Fruit fly (Drosophila melanogaster) whole organism, embryonic: ENCODE data around the gene Trpgamma.

Experiments used
- Elba2 ChIP-seq: fragments of 200-800 bp; sonication (Bioruptor generic); optimal IDR thresholded peaks from 3 replicates; lab custom pipeline; 2016; ENCODE audit warnings: missing biosample characterization, missing genetic modification characterization
- Sox100B ChIP-seq: fragments of 200-800 bp; sonication (Bioruptor generic); optimal IDR thresholded peaks from 3 replicates; lab custom pipeline; 2018; ENCODE audit warnings: missing biosample characterization, mild to moderate bottlenecking, missing genetic modification characterization
- ac ChIP-seq: fragments of 200-800 bp; sonication (Bioruptor generic); optimal IDR thresholded peaks from 3 replicates; lab custom pipeline; 2017; ENCODE audit warnings: missing biosample characterization, mild to moderate bottlenecking, missing genetic modification characterization
- shn ChIP-seq: fragments of 200-800 bp; sonication (Bioruptor generic); optimal IDR thresholded peaks from 3 replicates; lab custom pipeline; 2016; ENCODE audit warnings: missing biosample characterization, missing genetic modification characterization
- wdn ChIP-seq: fragments of 200-800 bp; sonication (Bioruptor generic); IDR thresholded peaks from 2 replicates; pipeline ENCODE4 v1.3.6; 2022; ENCODE audit warnings: missing biosample characterization, missing genetic modification characterization
- wek ChIP-seq: fragments of 200-800 bp; sonication (Bioruptor generic); optimal IDR thresholded peaks from 3 replicates; lab custom pipeline; 2018; ENCODE audit warnings: missing biosample characterization, mild to moderate bottlenecking, missing genetic modification characterization, moderate library complexity

DNA sequence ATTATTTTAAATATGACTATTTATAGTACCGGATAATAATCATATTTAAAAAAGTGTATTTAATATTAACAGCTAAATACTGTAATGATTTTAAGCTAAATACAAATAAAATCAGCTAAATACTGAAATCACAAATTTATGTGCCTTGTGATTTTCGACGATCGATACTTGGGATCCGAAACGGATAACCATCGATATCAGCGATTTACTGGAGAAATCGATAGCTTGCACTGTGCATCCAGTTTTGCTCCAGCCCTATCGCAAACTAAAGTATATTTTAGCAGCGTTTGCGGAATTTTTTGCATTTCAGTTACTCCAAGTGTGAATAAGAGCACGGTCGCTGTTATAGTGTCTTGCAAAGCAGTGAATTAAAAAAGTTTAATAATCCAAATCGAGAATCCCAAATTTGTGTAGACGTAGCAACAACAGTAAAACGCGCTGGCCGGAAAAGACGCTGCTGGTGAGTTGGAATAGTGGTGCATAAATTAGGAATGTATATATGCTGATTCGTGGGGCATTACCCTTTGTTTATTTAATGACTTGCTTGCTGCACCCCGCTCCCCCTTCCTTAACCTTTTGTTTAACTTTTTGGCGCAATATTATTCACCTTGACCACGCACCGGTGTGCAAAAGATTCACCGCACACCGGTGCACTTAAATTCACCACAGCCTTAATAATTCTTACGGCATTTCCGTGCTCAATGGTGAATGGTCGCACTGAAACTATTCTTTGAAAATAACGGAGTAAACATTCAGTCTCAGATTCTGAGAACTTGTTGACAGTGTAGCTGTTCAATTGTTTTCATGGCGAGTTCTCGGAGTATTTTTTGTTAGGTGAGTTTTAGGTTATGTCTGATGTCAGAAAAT is 3.5 kb upstream of the Trpgamma start, which contains the start of the genes grp and squ:
- TF ChIP-seq shn = no peak
- TF ChIP-seq ac (GFP tag; lab: Kevin White, UChicago) = no peak
- no peak for TF ChIP-seq wdn (GFP tag; lab: Robert Waterston, UW)
- TF ChIP-seq Elba2 (GFP tag; lab: Kevin White, UChicago) = no peak
- TF ChIP-seq Sox100B (GFP tag; lab: Kevin White, UChicago) = no peak
- TF ChIP-seq wek (GFP tag; lab: Kevin White, UChicago) = no peak
